Fruit fly (Drosophila melanogaster) whole organism, embryonic: ENCODE measurements around the gene Nph.

Experiments used
- Atf-2 ChIP-seq: fragments of 200-800 bp; sonication (Bioruptor generic); optimal IDR thresholded peaks from 2 replicates; lab custom pipeline; 2016; ENCODE audit warnings: missing biosample characterization, missing genetic modification characterization
- Atf3 ChIP-seq: fragments of 200-800 bp; sonication (Bioruptor generic); optimal IDR thresholded peaks from 3 replicates; lab custom pipeline; 2016; ENCODE audit warnings: missing biosample characterization, missing genetic modification characterization
- Blimp-1 ChIP-seq: fragments of 200-800 bp; sonication (Bioruptor generic); optimal IDR thresholded peaks from 3 replicates; lab custom pipeline; 2018; ENCODE audit warnings: missing biosample characterization, missing genetic modification characterization, mild to moderate bottlenecking, moderate library complexity, missing genetic modification reagents
- CG10959 ChIP-seq: fragments of 200-800 bp; sonication (Bioruptor generic); IDR thresholded peaks from 2 replicates; pipeline ENCODE4 v1.3.6; 2022; ENCODE audit warnings: missing biosample characterization, missing genetic modification characterization
- CG11504 ChIP-seq: fragments of 200-800 bp; sonication (Bioruptor generic); optimal IDR thresholded peaks from 3 replicates; lab custom pipeline; 2019; ENCODE audit warnings: missing biosample characterization, mild to moderate bottlenecking, missing genetic modification characterization, moderate library complexity
- CG11560 ChIP-seq: fragments of 200-800 bp; sonication (Bioruptor generic); IDR thresholded peaks from 3 replicates; pipeline ENCODE4 v1.3.6; 2022; ENCODE audit warnings: missing biosample characterization, missing genetic modification characterization
- CG17359 ChIP-seq: fragments of 200-800 bp; sonication (Bioruptor generic); optimal IDR thresholded peaks from 3 replicates; lab custom pipeline; 2018; ENCODE audit warnings: missing biosample characterization, mild to moderate bottlenecking, missing genetic modification characterization, moderate library complexity
- CG17802 ChIP-seq: fragments of 200-800 bp; sonication (Bioruptor generic); optimal IDR thresholded peaks from 2 replicates; lab custom pipeline; 2018; ENCODE audit warnings: missing biosample characterization, mild to moderate bottlenecking, missing genetic modification characterization, moderate library complexity
- CG18599 ChIP-seq: fragments of 200-800 bp; sonication (Bioruptor generic); optimal IDR thresholded peaks from 3 replicates; lab custom pipeline; 2017; ENCODE audit warnings: missing biosample characterization, missing genetic modification characterization, mild to moderate bottlenecking, moderate library complexity, missing genetic modification reagents
- CG2129 ChIP-seq: fragments of 200-800 bp; sonication (Bioruptor generic); IDR thresholded peaks from 2 replicates; pipeline ENCODE4 v1.3.6; 2022; ENCODE audit warnings: missing biosample characterization, missing genetic modification characterization; ENCODE audit not compliant: partially characterized antibody
- CG2678 ChIP-seq: fragments of 200-800 bp; sonication (Bioruptor generic); optimal IDR thresholded peaks from 3 replicates; lab custom pipeline; 2019; ENCODE audit warnings: missing biosample characterization, mild to moderate bottlenecking, missing genetic modification characterization, moderate library complexity
- CG32772 ChIP-seq: fragments of 200-800 bp; sonication (Bioruptor generic); IDR thresholded peaks from 2 replicates; pipeline ENCODE4 v1.3.6; 2022; ENCODE audit warnings: missing biosample characterization, missing genetic modification characterization
- CG4282 ChIP-seq: fragments of 200-800 bp; sonication (Bioruptor generic); optimal IDR thresholded peaks from 2 replicates; lab custom pipeline; 2016; ENCODE audit warnings: missing biosample characterization, missing genetic modification characterization
- CG4424 ChIP-seq: fragments of 200-800 bp; sonication (Bioruptor generic); optimal IDR thresholded peaks from 3 replicates; lab custom pipeline; 2016; ENCODE audit warnings: missing biosample characterization, missing genetic modification characterization
- CG5245 ChIP-seq: fragments of 200-800 bp; sonication (Bioruptor generic); optimal IDR thresholded peaks from 3 replicates; lab custom pipeline; 2016; ENCODE audit warnings: missing biosample characterization, missing genetic modification characterization
- CG6254 ChIP-seq: fragments of 200-800 bp; sonication (Bioruptor generic); optimal IDR thresholded peaks from 3 replicates; lab custom pipeline; 2017; ENCODE audit warnings: mild to moderate bottlenecking, missing biosample characterization, missing genetic modification reagents, missing genetic modification characterization
- CG6683 ChIP-seq: fragments of 200-800 bp; sonication (Bioruptor generic); optimal IDR thresholded peaks from 2 replicates; lab custom pipeline; 2017; ENCODE audit warnings: missing biosample characterization, mild to moderate bottlenecking, missing genetic modification characterization, missing genetic modification reagents
- CG7839 ChIP-seq: fragments of 200-800 bp; sonication (Bioruptor generic); optimal IDR thresholded peaks from 3 replicates; lab custom pipeline; 2018; ENCODE audit warnings: missing biosample characterization, mild to moderate bottlenecking, missing genetic modification characterization, moderate library complexity
- CG7928 ChIP-seq: fragments of 200-800 bp; sonication (Bioruptor generic); optimal IDR thresholded peaks from 2 replicates; lab custom pipeline; 2017; ENCODE audit warnings: missing biosample characterization, mild to moderate bottlenecking, missing genetic modification characterization
- CG8388 ChIP-seq: fragments of 200-800 bp; sonication (Bioruptor generic); optimal IDR thresholded peaks from 2 replicates; lab custom pipeline; 2019; ENCODE audit warnings: missing biosample characterization, mild to moderate bottlenecking, missing genetic modification characterization, moderate library complexity
- CG8478 ChIP-seq: fragments of >200 bp; optimal IDR thresholded peaks from 2 replicates; lab custom pipeline; 2018
- CG8944 ChIP-seq: fragments of 200-800 bp; sonication (Bioruptor generic); optimal IDR thresholded peaks from 3 replicates; lab custom pipeline; 2016; ENCODE audit warnings: missing biosample characterization, missing genetic modification characterization
- CoRest ChIP-seq: fragments of 200-800 bp; sonication (Bioruptor generic); optimal IDR thresholded peaks from 3 replicates; lab custom pipeline; 2018; ENCODE audit warnings: missing biosample characterization, mild to moderate bottlenecking, missing genetic modification characterization, moderate library complexity
- Dad ChIP-seq: fragments of 200-800 bp; sonication (Bioruptor generic); optimal IDR thresholded peaks from 3 replicates; lab custom pipeline; 2016; ENCODE audit warnings: missing biosample characterization, missing genetic modification characterization
- Dek ChIP-seq: fragments of 200-800 bp; sonication (Bioruptor generic); optimal IDR thresholded peaks from 3 replicates; lab custom pipeline; 2019; ENCODE audit warnings: missing biosample characterization, mild to moderate bottlenecking, missing genetic modification characterization, moderate library complexity
- Fer1 ChIP-seq: fragments of 200-800 bp; sonication (Bioruptor generic); optimal IDR thresholded peaks from 2 replicates; lab custom pipeline; 2017; ENCODE audit warnings: missing biosample characterization, mild to moderate bottlenecking, missing genetic modification characterization
- Fer3 ChIP-seq: fragments of 200-800 bp; sonication (Bioruptor generic); optimal IDR thresholded peaks from 2 replicates; lab custom pipeline; 2018; ENCODE audit warnings: missing biosample characterization, mild to moderate bottlenecking, missing genetic modification characterization, moderate library complexity
- HmgD ChIP-seq: fragments of 200-800 bp; sonication (Bioruptor generic); optimal IDR thresholded peaks from 3 replicates; lab custom pipeline; 2016; ENCODE audit warnings: missing biosample characterization, missing genetic modification characterization
- HmgZ ChIP-seq: fragments of 200-800 bp; sonication (Bioruptor generic); optimal IDR thresholded peaks from 2 replicates; lab custom pipeline; 2018; ENCODE audit warnings: missing biosample characterization, mild to moderate bottlenecking, missing genetic modification characterization
- Hr51 ChIP-seq, 2 experiments: fragments of 200-800 bp; sonication (Bioruptor generic); optimal IDR thresholded peaks; 2 replicates in 1 of 2; 3 replicates in 1 of 2; lab custom pipeline; 2016 to 2018; ENCODE audit warnings: missing biosample characterization in 2 of 2, missing genetic modification characterization in 2 of 2, mild to moderate bottlenecking in 1 of 2, moderate library complexity in 1 of 2
- Ptx1 ChIP-seq: fragments of 200-800 bp; sonication (Bioruptor generic); IDR thresholded peaks from 2 replicates; pipeline ENCODE4 v1.3.6; 2022; ENCODE audit warnings: missing biosample characterization, missing genetic modification characterization
- ara ChIP-seq: fragments of 200-800 bp; sonication (Bioruptor generic); IDR thresholded peaks from 2 replicates; pipeline ENCODE4 v1.3.6; 2022; ENCODE audit warnings: missing biosample characterization, missing genetic modification characterization
- bbx ChIP-seq: fragments of 200-800 bp; sonication (Bioruptor generic); IDR thresholded peaks from 2 replicates; pipeline ENCODE4 v1.3.6; 2022; ENCODE audit warnings: missing biosample characterization, missing genetic modification characterization; ENCODE audit not compliant: partially characterized antibody
- bcd ChIP-seq: fragments of 200-800 bp; sonication (Bioruptor generic); optimal IDR thresholded peaks from 2 replicates; lab custom pipeline; 2017; ENCODE audit warnings: missing biosample characterization, mild to moderate bottlenecking, missing genetic modification characterization
- bowl ChIP-seq: fragments of 200-800 bp; sonication (Bioruptor generic); IDR thresholded peaks from 2 replicates; pipeline ENCODE4 v1.3.6; 2022; ENCODE audit warnings: missing biosample characterization, missing genetic modification characterization
- grn ChIP-seq: fragments of 200-800 bp; sonication (Bioruptor generic); optimal IDR thresholded peaks from 3 replicates; lab custom pipeline; 2017; ENCODE audit warnings: missing biosample characterization, missing genetic modification characterization
- hkb ChIP-seq, 2 experiments: fragments of 200-800 bp in 1 of 2; fragments of >200 bp in 1 of 2; sonication (Bioruptor generic) in 1 of 2; IDR thresholded peaks in 1 of 2; optimal IDR thresholded peaks in 1 of 2; 2 replicates each; pipeline versions ENCODE4 v1.3.6 to Lab custom; 2017 to 2022; ENCODE audit warnings: missing biosample characterization in 1 of 2, missing genetic modification characterization in 1 of 2
- ken ChIP-seq: fragments of 200-800 bp; sonication (Bioruptor generic); IDR thresholded peaks from 3 replicates; pipeline ENCODE4 v1.3.6; 2022; ENCODE audit warnings: missing biosample characterization, missing genetic modification characterization
- lbe ChIP-seq: fragments of 200-800 bp; sonication (Bioruptor generic); optimal IDR thresholded peaks from 2 replicates; lab custom pipeline; 2016; ENCODE audit warnings: missing biosample characterization, mild to moderate bottlenecking, missing genetic modification characterization
- lola ChIP-seq, 3 experiments: fragments of >200 bp in 2 of 3; fragments of 200-800 bp in 1 of 3; sonication (Bioruptor generic) in 1 of 3; optimal IDR thresholded peaks; 2 replicates each; lab custom pipeline; 2017 to 2019; ENCODE audit warnings: missing biosample characterization in 3 of 3, missing genetic modification characterization in 3 of 3, mild to moderate bottlenecking in 1 of 3, moderate library complexity in 1 of 3
- nerfin-1 ChIP-seq: fragments of 200-800 bp; sonication (Bioruptor generic); optimal IDR thresholded peaks from 3 replicates; lab custom pipeline; 2019; ENCODE audit warnings: missing biosample characterization, mild to moderate bottlenecking, missing genetic modification characterization, moderate library complexity
- pho ChIP-seq: fragments of 200-800 bp; sonication (Bioruptor generic); optimal IDR thresholded peaks from 2 replicates; lab custom pipeline; 2016; ENCODE audit warnings: missing biosample characterization, missing genetic modification characterization
- schlank ChIP-seq: fragments of 200-800 bp; sonication (Bioruptor generic); optimal IDR thresholded peaks from 2 replicates; lab custom pipeline; 2018; ENCODE audit warnings: missing biosample characterization, mild to moderate bottlenecking, missing genetic modification characterization
- sd ChIP-seq: fragments of 200-800 bp; sonication (Bioruptor generic); optimal IDR thresholded peaks from 3 replicates; lab custom pipeline; 2018; ENCODE audit warnings: missing biosample characterization, mild to moderate bottlenecking, missing genetic modification characterization, moderate library complexity
- seq ChIP-seq: fragments of 200-800 bp; sonication (Bioruptor generic); IDR thresholded peaks from 2 replicates; pipeline ENCODE4 v1.3.6; 2022; ENCODE audit warnings: missing biosample characterization, missing genetic modification characterization
- slou ChIP-seq: fragments of 200-800 bp; sonication (Bioruptor generic); optimal IDR thresholded peaks from 3 replicates; lab custom pipeline; 2016; ENCODE audit warnings: missing biosample characterization, missing genetic modification characterization
- vvl ChIP-seq: fragments of 200-800 bp; sonication (Bioruptor generic); IDR thresholded peaks from 2 replicates; pipeline ENCODE4 v1.3.6; 2022; ENCODE audit warnings: missing biosample characterization, missing genetic modification characterization
- wek ChIP-seq: fragments of 200-800 bp; sonication (Bioruptor generic); optimal IDR thresholded peaks from 3 replicates; lab custom pipeline; 2018; ENCODE audit warnings: missing biosample characterization, mild to moderate bottlenecking, missing genetic modification characterization, moderate library complexity
- zfh1 ChIP-seq: fragments of 200-800 bp; sonication (Bioruptor generic); IDR thresholded peaks from 3 replicates; pipeline ENCODE4 v1.3.6; 2022; ENCODE audit warnings: missing biosample characterization, missing genetic modification characterization

The Nph gene

dm6 chr3R:29983073-29983544 lies 21.6 kb downstream of the Nph start, which contains the start of gene CG7896 (continued):
- TF ChIP-seq CG6683 (GFP tag; lab: Kevin White, UChicago) (no peak), Ptx1 (peak; percentile 88), Hr51 (GFP tag; optimal IDR thresholded peaks at IDR 0.05; lab: Kevin White, UChicago) (peak in 1 of 2 experiments; percentile 73), CG10959 (GFP tag; lab: Robert Waterston, UW) (peak; percentile 50), ara (GFP tag; lab: Robert Waterston, UW) (peak; percentile 68), CG11504 (tag; lab: Kevin White, UChicago) (no peak), wek (GFP tag; lab: Kevin White, UChicago) (no peak), CG7839 (tag; lab: Kevin White, UChicago) (peak; percentile 71), Atf3 (GFP tag; lab: Kevin White, UChicago) (no peak), lola (GFP tag; optimal IDR thresholded peaks at IDR 0.05; lab: Kevin White, UChicago) (peak in 1 of 3 experiments; percentile 54), bbx (0 out of 2 replicates have a peak, but pooled peaks have one; percentile 30), CG8388 (GFP tag; lab: Kevin White, UChicago) (peak; percentile 46), CG6254 (peak; percentile 41), CG17802 (tag; lab: Kevin White, UChicago) (no peak), CG7928 (GFP tag; lab: Kevin White, UChicago) (no peak), sd (tag; lab: Kevin White, UChicago) (peak; percentile 19), vvl (peak; percentile 90), CG5245 (GFP tag; lab: Kevin White, UChicago) (peak; percentile 40), Dad (GFP tag; lab: Kevin White, UChicago) (no peak), grn (GFP tag; lab: Kevin White, UChicago) (no peak), Dek (tag; lab: Kevin White, UChicago) (peak; percentile 24), zfh1 (GFP tag; lab: Robert Waterston, UW) (peak; percentile 81), Fer3 (peak; percentile 56), Fer1 (GFP tag; lab: Kevin White, UChicago) (peak; percentile 78), CG17359 (tag; lab: Kevin White, UChicago) (peak; percentile 48), CG4424 (GFP tag; lab: Kevin White, UChicago) (peak; percentile 69), slou (GFP tag; lab: Kevin White, UChicago) (peak; percentile 62), CG2129 (GFP tag; lab: Robert Waterston, UW) (no peak), CG32772 (GFP tag; lab: Robert Waterston, UW) (peak; percentile 78), lbe (GFP tag; lab: Kevin White, UChicago) (peak; percentile 87), CG8478 (no peak), Blimp-1 (GFP tag; lab: Kevin White, UChicago) (peak; percentile 69), CG8944 (GFP tag; lab: Kevin White, UChicago) (no peak), CG2678 (tag; lab: Kevin White, UChicago) (peak; percentile 82), HmgD (GFP tag; lab: Kevin White, UChicago) (no peak), hkb (optimal IDR thresholded peaks at IDR 0.05; lab: Kevin White, UChicago) (no peak), hkb (GFP tag; IDR thresholded peaks at IDR 0.05; lab: Robert Waterston, UW) (peak; percentile 88), pho (GFP tag; lab: Kevin White, UChicago) (no peak), CG18599 (GFP tag; lab: Kevin White, UChicago) (peak; percentile 71), bcd (peak; percentile 74), schlank (tag; lab: Kevin White, UChicago) (no peak), CoRest (tag; lab: Kevin White, UChicago) (peak; percentile 75), nerfin-1 (tag; lab: Kevin White, UChicago) (peak; percentile 45), HmgZ (tag; lab: Kevin White, UChicago) (peak; percentile 26), bowl (GFP tag; lab: Robert Waterston, UW) (no peak), CG11560 (tag; lab: Robert Waterston, UW) (no peak), Atf-2 (GFP tag; lab: Kevin White, UChicago) (no peak), CG4282 (GFP tag; lab: Kevin White, UChicago) (no peak), ken (peak; percentile 82), seq (GFP tag; lab: Robert Waterston, UW) (peak; percentile 75)
